Worm (Caenorhabditis elegans): ENCODE data around the gene C46A5.4.

Gene C46A5.4

ce11 chrIV:7728402-7728963, 28.7 kb downstream of the C46A5.4 start, which contains the start of gene sucg-1:
Gene sucg-1 (plus strand): TSS chrIV:7728913.
- no peak for TF ChIP-seq elt-2 (tag; optimal IDR thresholded peaks at IDR 0.05)
- TF ChIP-seq ztf-11 (tag; optimal IDR thresholded peaks at IDR 0.05) = no peak
- TF ChIP-seq snpc-4 (tag; optimal IDR thresholded peaks at IDR 0.05) = no peak
- TF ChIP-seq unc-62 (GFP tag; optimal IDR thresholded peaks at IDR 0.05) = no peak
- TF ChIP-seq nhr-67 (tag; optimal IDR thresholded peaks at IDR 0.05) = no peak
- TF ChIP-seq lsy-12 (tag; optimal IDR thresholded peaks at IDR 0.05) = no peak
- no peak for TF ChIP-seq daf-12 (tag; optimal IDR thresholded peaks at IDR 0.05)
- TF ChIP-seq nhr-12 (tag; optimal IDR thresholded peaks at IDR 0.05) = no peak
- peak; percentile 14 for TF ChIP-seq lin-15B (tag; optimal IDR thresholded peaks at IDR 0.05)

- no peak for TF ChIP-seq elt-2 (tag; optimal IDR thresholded peaks at IDR 0.05)
- TF ChIP-seq ama-1 (optimal IDR thresholded peaks at IDR 0.05) = no peak
Measured at ce11 chrIV:7727258-7727657, 29.9 kb downstream of the C46A5.4 start.

ce11 chrIV:7726325-7726724, 30.8 kb downstream of the C46A5.4 start, which contains the start of gene C50F7.5:
Gene C50F7.5 (plus strand): TSS chrIV:7726719.
- TF ChIP-seq ceh-9 (tag; optimal IDR thresholded peaks at IDR 0.05) = no peak
- peak; percentile 8 for TF ChIP-seq pqm-1 (tag; optimal IDR thresholded peaks at IDR 0.05)
- TF ChIP-seq ceh-28 (tag; optimal IDR thresholded peaks at IDR 0.05) = no peak
- TF ChIP-seq elt-2 (tag; optimal IDR thresholded peaks at IDR 0.05) = peak; percentile 56

ce11 chrIV:7724912-7725311, 32.2 kb downstream of the C46A5.4 start:
- TF ChIP-seq ZK546.5 (tag; optimal IDR thresholded peaks at IDR 0.05) = no peak
- no peak for TF ChIP-seq jun-1 (tag; optimal IDR thresholded peaks at IDR 0.05)
- peak; percentile 73 for TF ChIP-seq lin-39 (tag; optimal IDR thresholded peaks at IDR 0.05)

- TF ChIP-seq zag-1 (tag; optimal IDR thresholded peaks at IDR 0.05) = no peak
- peak; percentile 76 for TF ChIP-seq egl-5 (tag; optimal IDR thresholded peaks at IDR 0.05)
Measured at ce11 chrIV:7723555-7723954, 33.6 kb downstream of the C46A5.4 start.

- TF ChIP-seq skn-1 (tag; optimal IDR thresholded peaks at IDR 0.05) (no peak), mml-1 (tag; optimal IDR thresholded peaks at IDR 0.05) (no peak), nhr-76 (tag; optimal IDR thresholded peaks at IDR 0.05) (no peak), daf-12 (tag; optimal IDR thresholded peaks at IDR 0.05) (no peak), egl-5 (tag; optimal IDR thresholded peaks at IDR 0.05) (peak; percentile 53), tbx-2 (tag; optimal IDR thresholded peaks at IDR 0.05) (no peak)
Measured at ce11 chrIV:7722806-7723205, 34.3 kb downstream of the C46A5.4 start, which contains the start of gene C50F7.6. Gene C50F7.6 (minus strand): TSS chrIV:7723199.

ce11 chrIV:7717916-7718315, 39.2 kb downstream of the C46A5.4 start, which contains the start of gene F33D4.6:
Gene F33D4.6 (minus strand): TSS chrIV:7718016.
- no peak for TF ChIP-seq R02D3.7 (tag; optimal IDR thresholded peaks at IDR 0.05)
- TF ChIP-seq daf-12 (tag; optimal IDR thresholded peaks at IDR 0.05) = no peak
- TF ChIP-seq ZK546.5 (tag; optimal IDR thresholded peaks at IDR 0.05) = no peak
- TF ChIP-seq nhr-23 (tag; optimal IDR thresholded peaks at IDR 0.05) = no peak
- no peak for TF ChIP-seq snpc-4 (tag; optimal IDR thresholded peaks at IDR 0.05)
- no peak for TF ChIP-seq elt-3 (tag; optimal IDR thresholded peaks at IDR 0.05)
- no peak for TF ChIP-seq tbx-2 (tag; optimal IDR thresholded peaks at IDR 0.05)
- no peak for TF ChIP-seq nhr-77 (tag; optimal IDR thresholded peaks at IDR 0.05)
- no peak for TF ChIP-seq nhr-76 (tag; optimal IDR thresholded peaks at IDR 0.05)
- TF ChIP-seq elt-1 (tag; optimal IDR thresholded peaks at IDR 0.05) = no peak
- no peak for TF ChIP-seq nhr-11 (tag; optimal IDR thresholded peaks at IDR 0.05)

ce11 chrIV:7712252-7712651, 44.9 kb downstream of the C46A5.4 start:
- TF ChIP-seq elt-2 (tag; optimal IDR thresholded peaks at IDR 0.05) = peak; percentile 59
- TF ChIP-seq ceh-82 (tag; optimal IDR thresholded peaks at IDR 0.05) = no peak
- peak; percentile 41 for TF ChIP-seq pqm-1 (tag; optimal IDR thresholded peaks at IDR 0.05)

All from whole organism, L3 larva.